Fruit fly (Drosophila melanogaster) S2 (cell line): ENCODE measurements around the gene beta4GalNAcTB.

ENCODE experiments used
- CG8478 ChIP-seq: fragments of >200 bp; optimal IDR thresholded peaks from 2 replicates; lab custom pipeline; 2018
- CTCF ChIP-seq, 2 experiments: fragments of >200 bp; optimal IDR thresholded peaks; 2 replicates each; lab custom pipeline; 2018

DNA sequence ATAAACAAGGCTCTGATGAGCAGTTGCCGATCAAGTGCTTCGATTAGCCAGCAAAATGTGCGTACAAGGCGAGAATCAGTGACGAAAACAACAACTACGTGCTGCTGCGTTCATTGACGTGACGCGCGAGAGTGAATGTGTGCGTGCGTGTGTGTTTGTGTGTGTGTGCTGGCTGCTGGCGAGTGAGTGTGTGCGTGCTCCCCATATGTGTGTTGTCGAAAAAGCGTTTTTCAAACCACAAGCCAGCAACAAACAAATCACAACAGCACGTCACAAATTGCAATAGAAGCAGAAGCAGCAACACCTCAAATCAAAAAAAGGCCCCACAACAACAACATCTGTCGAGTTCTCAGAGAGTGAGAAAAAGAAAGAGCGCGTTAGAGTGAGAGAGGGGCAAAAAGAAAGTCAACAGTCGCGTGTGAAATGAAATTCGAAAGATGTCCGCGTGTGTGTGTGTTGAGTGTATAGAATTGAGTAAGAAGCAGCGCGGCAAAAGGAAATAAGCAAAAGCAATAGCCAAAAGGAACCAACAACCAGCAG, 30.2 kb upstream of the beta4GalNAcTB start:
- TF ChIP-seq CG8478 (no peak), CTCF (optimal IDR thresholded peaks at IDR 0.05; lab: Kevin White, UChicago) (peak in 1 of 2 experiments; percentile 11)
